Fruit fly (Drosophila melanogaster) whole organism, embryonic: ENCODE data around the gene Cont.

ENCODE experiments used
- Bdp1 ChIP-seq: fragments of 200-800 bp; sonication (Bioruptor generic); optimal IDR thresholded peaks from 3 replicates; lab custom pipeline; 2016; ENCODE audit warnings: missing biosample characterization, missing genetic modification characterization
- Blimp-1 ChIP-seq: fragments of 200-800 bp; sonication (Bioruptor generic); optimal IDR thresholded peaks from 3 replicates; lab custom pipeline; 2018; ENCODE audit warnings: missing biosample characterization, missing genetic modification characterization, mild to moderate bottlenecking, moderate library complexity, missing genetic modification reagents
- CG10147 ChIP-seq: fragments of 200-800 bp; sonication (Bioruptor generic); optimal IDR thresholded peaks from 2 replicates; lab custom pipeline; 2019; ENCODE audit warnings: missing biosample characterization, mild to moderate bottlenecking, missing genetic modification characterization, moderate library complexity
- CG12769 ChIP-seq: fragments of 200-800 bp; sonication (Bioruptor generic); optimal IDR thresholded peaks from 2 replicates; lab custom pipeline; 2019; ENCODE audit warnings: missing biosample characterization, mild to moderate bottlenecking, missing genetic modification characterization, moderate library complexity
- CG2120 ChIP-seq: fragments of 200-800 bp; sonication (Bioruptor generic); optimal IDR thresholded peaks from 3 replicates; lab custom pipeline; 2016; ENCODE audit warnings: missing biosample characterization, missing genetic modification characterization
- CG2678 ChIP-seq: fragments of 200-800 bp; sonication (Bioruptor generic); optimal IDR thresholded peaks from 3 replicates; lab custom pipeline; 2019; ENCODE audit warnings: missing biosample characterization, mild to moderate bottlenecking, missing genetic modification characterization, moderate library complexity
- CG3281 ChIP-seq: fragments of 200-800 bp; sonication (Bioruptor generic); optimal IDR thresholded peaks from 3 replicates; lab custom pipeline; 2017; ENCODE audit warnings: missing biosample characterization, mild to moderate bottlenecking, missing genetic modification characterization
- CG34376 ChIP-seq: fragments of 200-800 bp; sonication (Bioruptor generic); optimal IDR thresholded peaks from 2 replicates; lab custom pipeline; 2018; ENCODE audit warnings: missing biosample characterization, mild to moderate bottlenecking, missing genetic modification characterization
- CG34422 ChIP-seq: fragments of 200-800 bp; sonication (Bioruptor generic); IDR thresholded peaks from 3 replicates; pipeline ENCODE4 v1.3.6; 2022; ENCODE audit warnings: missing biosample characterization, missing genetic modification characterization
- CG3995 ChIP-seq: fragments of 200-800 bp; sonication (Bioruptor generic); optimal IDR thresholded peaks from 3 replicates; lab custom pipeline; 2016; ENCODE audit warnings: missing biosample characterization, missing genetic modification characterization
- CG4617 ChIP-seq: fragments of 200-800 bp; sonication (Bioruptor generic); optimal IDR thresholded peaks from 3 replicates; lab custom pipeline; 2016; ENCODE audit warnings: missing biosample characterization, missing genetic modification characterization, borderline replicate concordance
- CG5245 ChIP-seq: fragments of 200-800 bp; sonication (Bioruptor generic); optimal IDR thresholded peaks from 3 replicates; lab custom pipeline; 2016; ENCODE audit warnings: missing biosample characterization, missing genetic modification characterization
- CG6654 ChIP-seq: fragments of 200-800 bp; sonication (Bioruptor generic); optimal IDR thresholded peaks from 2 replicates; lab custom pipeline; 2017; ENCODE audit warnings: missing biosample characterization, mild to moderate bottlenecking, missing genetic modification characterization
- CG6813 ChIP-seq: fragments of 200-800 bp; sonication (Bioruptor generic); optimal IDR thresholded peaks from 2 replicates; lab custom pipeline; 2017; ENCODE audit warnings: missing biosample characterization, missing genetic modification characterization, mild to moderate bottlenecking, moderate library complexity, missing genetic modification reagents
- CG8359 ChIP-seq: fragments of 200-800 bp; sonication (Bioruptor generic); optimal IDR thresholded peaks from 2 replicates; lab custom pipeline; 2017; ENCODE audit warnings: missing biosample characterization, mild to moderate bottlenecking, missing genetic modification characterization, borderline replicate concordance
- Chrac-16 ChIP-seq: fragments of 200-800 bp; sonication (Bioruptor generic); optimal IDR thresholded peaks from 3 replicates; lab custom pipeline; 2016; ENCODE audit warnings: missing biosample characterization, missing genetic modification characterization
- Deaf1 ChIP-seq: fragments of 200-800 bp; optimal IDR thresholded peaks from 3 replicates; lab custom pipeline; 2019; ENCODE audit warnings: missing biosample characterization, mild to moderate bottlenecking, missing genetic modification characterization, moderate library complexity
- E2f2 ChIP-seq: fragments of 200-800 bp; sonication (Bioruptor generic); IDR thresholded peaks from 2 replicates; pipeline ENCODE4 v1.3.6; 2022; ENCODE audit warnings: missing biosample characterization, missing genetic modification characterization
- ERR ChIP-seq: fragments of 200-800 bp; sonication (Bioruptor generic); optimal IDR thresholded peaks from 2 replicates; lab custom pipeline; 2016; ENCODE audit warnings: missing biosample characterization, missing genetic modification characterization
- Kr ChIP-seq: fragments of 200-800 bp; sonication (Bioruptor generic); optimal IDR thresholded peaks from 2 replicates; lab custom pipeline; 2017; ENCODE audit warnings: missing biosample characterization, mild to moderate bottlenecking, missing genetic modification characterization
- Nf-YA ChIP-seq: fragments of 200-800 bp; sonication (Bioruptor generic); IDR thresholded peaks from 2 replicates; pipeline ENCODE4 v1.3.6; 2022; ENCODE audit warnings: missing biosample characterization, missing genetic modification characterization
- PHDP ChIP-seq: fragments of 200-800 bp; sonication (Bioruptor generic); optimal IDR thresholded peaks from 3 replicates; lab custom pipeline; 2018; ENCODE audit warnings: missing biosample characterization, mild to moderate bottlenecking, missing genetic modification characterization, moderate library complexity
- ac ChIP-seq: fragments of 200-800 bp; sonication (Bioruptor generic); optimal IDR thresholded peaks from 3 replicates; lab custom pipeline; 2017; ENCODE audit warnings: missing biosample characterization, mild to moderate bottlenecking, missing genetic modification characterization
- amos ChIP-seq: fragments of 200-800 bp; sonication (Bioruptor generic); IDR thresholded peaks from 2 replicates; pipeline ENCODE4 v1.3.6; 2022; ENCODE audit warnings: missing biosample characterization, missing genetic modification characterization; ENCODE audit not compliant: partially characterized antibody
- ap ChIP-seq: fragments of 200-800 bp; sonication (Bioruptor generic); IDR thresholded peaks from 2 replicates; pipeline ENCODE4 v1.3.6; 2022; ENCODE audit warnings: missing biosample characterization, missing genetic modification characterization
- bbx ChIP-seq: fragments of 200-800 bp; sonication (Bioruptor generic); IDR thresholded peaks from 2 replicates; pipeline ENCODE4 v1.3.6; 2022; ENCODE audit warnings: missing biosample characterization, missing genetic modification characterization; ENCODE audit not compliant: partially characterized antibody
- cg ChIP-seq: fragments of 200-800 bp; sonication (Bioruptor generic); optimal IDR thresholded peaks from 3 replicates; lab custom pipeline; 2019; ENCODE audit warnings: missing biosample characterization, mild to moderate bottlenecking, missing genetic modification characterization, moderate library complexity
- chm ChIP-seq: fragments of 200-800 bp; sonication (Bioruptor generic); IDR thresholded peaks from 2 replicates; pipeline ENCODE4 v1.3.6; 2022; ENCODE audit warnings: missing biosample characterization, missing genetic modification characterization
- ci ChIP-seq: fragments of 200-800 bp; sonication (Bioruptor generic); IDR thresholded peaks from 3 replicates; pipeline ENCODE4 v1.3.6; 2022; ENCODE audit warnings: missing biosample characterization, missing genetic modification characterization
- fd102C ChIP-seq: fragments of 200-800 bp; sonication (Bioruptor generic); optimal IDR thresholded peaks from 2 replicates; lab custom pipeline; 2018; ENCODE audit warnings: missing biosample characterization, mild to moderate bottlenecking, missing genetic modification characterization, moderate library complexity
- gro ChIP-seq: fragments of 200-800 bp; sonication (Bioruptor generic); optimal IDR thresholded peaks from 2 replicates; lab custom pipeline; 2016; ENCODE audit warnings: missing biosample characterization, missing genetic modification characterization
- lab ChIP-seq: fragments of 200-800 bp; sonication (Bioruptor generic); optimal IDR thresholded peaks from 3 replicates; lab custom pipeline; 2017; ENCODE audit warnings: missing biosample characterization, missing genetic modification characterization, mild to moderate bottlenecking, moderate library complexity, missing genetic modification reagents
- lilli ChIP-seq: fragments of 200-800 bp; sonication (Bioruptor generic); optimal IDR thresholded peaks from 3 replicates; lab custom pipeline; 2016; ENCODE audit warnings: missing biosample characterization, missing genetic modification characterization
- lola ChIP-seq, 3 experiments: fragments of >200 bp in 2 of 3; fragments of 200-800 bp in 1 of 3; sonication (Bioruptor generic) in 1 of 3; optimal IDR thresholded peaks; 2 replicates each; lab custom pipeline; 2017 to 2019; ENCODE audit warnings: missing biosample characterization in 3 of 3, missing genetic modification characterization in 3 of 3, mild to moderate bottlenecking in 1 of 3, moderate library complexity in 1 of 3
- lov ChIP-seq, 2 experiments: fragments of 200-800 bp in 1 of 2; fragments of >200 bp in 1 of 2; sonication (Bioruptor generic) in 1 of 2; IDR thresholded peaks in 1 of 2; optimal IDR thresholded peaks in 1 of 2; 2 replicates in 1 of 2; 3 replicates in 1 of 2; pipeline versions ENCODE4 v1.3.6 to Lab custom; 2017 to 2022; ENCODE audit warnings: missing biosample characterization in 1 of 2, missing genetic modification characterization in 1 of 2
- mirr ChIP-seq: fragments of 200-800 bp; sonication (Bioruptor generic); optimal IDR thresholded peaks from 3 replicates; lab custom pipeline; 2018; ENCODE audit warnings: missing biosample characterization, mild to moderate bottlenecking, missing genetic modification characterization
- nau ChIP-seq: fragments of 200-800 bp; sonication (Bioruptor generic); optimal IDR thresholded peaks from 3 replicates; lab custom pipeline; 2017; ENCODE audit warnings: missing biosample characterization, mild to moderate bottlenecking, missing genetic modification characterization, missing genetic modification reagents
- otp ChIP-seq: fragments of 200-800 bp; sonication (Bioruptor generic); IDR thresholded peaks from 3 replicates; pipeline ENCODE4, ENCODE4 v1.3.6; 2022; ENCODE audit warnings: missing biosample characterization, missing genetic modification characterization
- prd ChIP-seq, 3 experiments: fragments of >200 bp in 2 of 3; fragments of 200-800 bp in 1 of 3; sonication (Bioruptor generic) in 1 of 3; optimal IDR thresholded peaks in 2 of 3; IDR thresholded peaks in 1 of 3; 2 replicates in 2 of 3; 3 replicates in 1 of 3; pipeline versions ENCODE4 v1.3.6 to Lab custom; 2017 to 2022; ENCODE audit warnings: missing biosample characterization in 1 of 3, missing genetic modification characterization in 1 of 3
- pzg ChIP-seq: fragments of 200-800 bp; sonication (Bioruptor generic); optimal IDR thresholded peaks from 3 replicates; lab custom pipeline; 2018; ENCODE audit warnings: missing biosample characterization, mild to moderate bottlenecking, missing genetic modification characterization, moderate library complexity
- scrt ChIP-seq: fragments of 200-800 bp; sonication (Bioruptor generic); optimal IDR thresholded peaks from 2 replicates; lab custom pipeline; 2018; ENCODE audit warnings: missing biosample characterization, mild to moderate bottlenecking, missing genetic modification characterization, moderate library complexity
- sd ChIP-seq: fragments of 200-800 bp; sonication (Bioruptor generic); optimal IDR thresholded peaks from 3 replicates; lab custom pipeline; 2018; ENCODE audit warnings: missing biosample characterization, mild to moderate bottlenecking, missing genetic modification characterization, moderate library complexity
- slbo ChIP-seq: fragments of 200-800 bp; sonication (Bioruptor generic); IDR thresholded peaks from 2 replicates; pipeline ENCODE4 v1.3.6; 2022; ENCODE audit warnings: missing biosample characterization, missing genetic modification characterization
- sug ChIP-seq: fragments of 200-800 bp; optimal IDR thresholded peaks from 2 replicates; lab custom pipeline; 2019; ENCODE audit warnings: missing biosample characterization, mild to moderate bottlenecking, missing genetic modification characterization, moderate library complexity
- toy ChIP-seq: fragments of 200-800 bp; sonication (Bioruptor generic); IDR thresholded peaks from 2 replicates; pipeline ENCODE4 v1.3.6; 2022; ENCODE audit warnings: missing biosample characterization, missing genetic modification characterization
- usp ChIP-seq: fragments of >200 bp; optimal IDR thresholded peaks from 2 replicates; lab custom pipeline; 2017; ENCODE audit warnings: missing biosample characterization, missing genetic modification characterization

Cont gene

dm6 chr3R:4403706-4404392 is 22.7 kb downstream of the Cont start:
- peak; percentile 18 for TF ChIP-seq CG3995
- 0 out of 2 replicates have a peak, but pooled peaks have one; percentile 6 for TF ChIP-seq bbx (GFP tag; lab: Robert Waterston, UW)
- TF ChIP-seq cg = peak; percentile 81
- no peak; the same call in 2 of the 3 replicates for TF ChIP-seq otp (GFP tag; lab: Robert Waterston, UW)
- TF ChIP-seq nau (GFP tag; lab: Kevin White, UChicago) = no peak
- peak; percentile 45 for TF ChIP-seq Deaf1 (tag; lab: Kevin White, UChicago)
- 0 out of 2 replicates have a peak, but pooled peaks have one; percentile 4 for TF ChIP-seq E2f2
- TF ChIP-seq PHDP (tag; lab: Kevin White, UChicago) = peak; percentile 13
- peak; percentile 38 for TF ChIP-seq Blimp-1 (GFP tag; lab: Kevin White, UChicago)
- peak; percentile 22; the same call in 1 of the 3 replicates for TF ChIP-seq ci (GFP tag; lab: Robert Waterston, UW)
- TF ChIP-seq CG6654 (GFP tag; lab: Kevin White, UChicago) = no peak
- TF ChIP-seq CG5245 (GFP tag; lab: Kevin White, UChicago) = no peak
- peak; percentile 77 for TF ChIP-seq CG34376 (GFP tag; lab: Kevin White, UChicago)
- TF ChIP-seq CG4617 (GFP tag; lab: Kevin White, UChicago) = no peak
- TF ChIP-seq chm (GFP tag; lab: Robert Waterston, UW) = peak; percentile 28; the same call in 1 of the 2 replicates
- TF ChIP-seq CG34422 (GFP tag; lab: Robert Waterston, UW) = no peak
- TF ChIP-seq prd (optimal IDR thresholded peaks at IDR 0.05; lab: Kevin White, UChicago) = no peak
- TF ChIP-seq prd (GFP tag; IDR thresholded peaks at IDR 0.05; lab: Robert Waterston, UW) = 0 out of 3 replicates have a peak, but pooled peaks have one; percentile 7
- TF ChIP-seq slbo (GFP tag; lab: Robert Waterston, UW) = peak; percentile 44; the same call in 1 of the 2 replicates
- TF ChIP-seq fd102C = no peak
- TF ChIP-seq usp (GFP tag; lab: Kevin White, UChicago) = no peak
- TF ChIP-seq toy = no peak
- no peak for TF ChIP-seq Kr
- TF ChIP-seq lilli = peak; percentile 6
- TF ChIP-seq amos (GFP tag; lab: Robert Waterston, UW) = 0 out of 2 replicates have a peak, but pooled peaks have one; percentile 15
- no peak for TF ChIP-seq ap
- TF ChIP-seq lab (GFP tag; lab: Kevin White, UChicago) = peak; percentile 3
- peak; percentile 4 for TF ChIP-seq CG10147 (GFP tag; lab: Kevin White, UChicago)
- TF ChIP-seq CG8359 (GFP tag; lab: Kevin White, UChicago) = no peak
- TF ChIP-seq mirr (GFP tag; lab: Kevin White, UChicago) = peak; percentile 37
- peak; percentile 32 for TF ChIP-seq CG2678 (tag; lab: Kevin White, UChicago)
- TF ChIP-seq pzg (GFP tag; lab: Kevin White, UChicago) = peak; percentile 8
- TF ChIP-seq CG2120 (GFP tag; lab: Kevin White, UChicago) = peak; percentile 41
- peak; percentile 65 for TF ChIP-seq sug (tag; lab: Kevin White, UChicago)
- TF ChIP-seq Nf-YA (GFP tag; lab: Robert Waterston, UW) = 0 out of 2 replicates have a peak, but pooled peaks have one; percentile 13
- TF ChIP-seq CG12769 (tag; lab: Kevin White, UChicago) = peak; percentile 50
- peak; percentile 5 for TF ChIP-seq Chrac-16 (GFP tag; lab: Kevin White, UChicago)
- TF ChIP-seq sd (tag; lab: Kevin White, UChicago) = peak; percentile 97
- peak; percentile 48 for TF ChIP-seq gro (GFP tag; lab: Kevin White, UChicago)
- TF ChIP-seq CG6813 (GFP tag; lab: Kevin White, UChicago) = peak; percentile 29
- no peak for TF ChIP-seq scrt (GFP tag; lab: Kevin White, UChicago)
- TF ChIP-seq lola (GFP tag; optimal IDR thresholded peaks at IDR 0.05; lab: Kevin White, UChicago) = peak in 1 of 3 experiments; percentile 11
- TF ChIP-seq ac (GFP tag; lab: Kevin White, UChicago) = no peak
- TF ChIP-seq ERR (GFP tag; lab: Kevin White, UChicago) = peak; percentile 26
- TF ChIP-seq Bdp1 (GFP tag; lab: Kevin White, UChicago) = peak; percentile 6
- no peak for TF ChIP-seq lov (optimal IDR thresholded peaks at IDR 0.05; lab: Kevin White, UChicago)
- TF ChIP-seq lov (GFP tag; IDR thresholded peaks at IDR 0.05; lab: Robert Waterston, UW) = 0 out of 3 replicates have a peak, but pooled peaks have one; percentile 55
- no peak for TF ChIP-seq CG3281 (GFP tag; lab: Kevin White, UChicago)
